Fruit fly (Drosophila melanogaster) Kc167 (cell line): Measurements from ENCODE around the gene RhoBTB.

Experiments
- Myc ChIP-seq: fragments of >200 bp; optimal IDR thresholded peaks from 2 replicates; lab custom pipeline; 2017; ENCODE audit warnings: missing external identifiers
- Sin3A ChIP-seq: fragments of >200 bp; optimal IDR thresholded peaks from 2 replicates; lab custom pipeline; 2018; ENCODE audit warnings: missing external identifiers
- h ChIP-seq: fragments of >200 bp; optimal IDR thresholded peaks from 3 replicates; lab custom pipeline; 2018; ENCODE audit warnings: missing external identifiers
- insv ChIP-seq: fragments of >200 bp; optimal IDR thresholded peaks from 3 replicates; lab custom pipeline; 2018; ENCODE audit warnings: missing external identifiers
- psq ChIP-seq: fragments of >200 bp; optimal IDR thresholded peaks from 2 replicates; lab custom pipeline; 2017; ENCODE audit warnings: missing external identifiers
- ttk ChIP-seq: sonication (Bioruptor generic); optimal IDR thresholded peaks from 2 replicates; lab custom pipeline; 2017; ENCODE audit warnings: missing external identifiers

The RhoBTB gene

DNA sequence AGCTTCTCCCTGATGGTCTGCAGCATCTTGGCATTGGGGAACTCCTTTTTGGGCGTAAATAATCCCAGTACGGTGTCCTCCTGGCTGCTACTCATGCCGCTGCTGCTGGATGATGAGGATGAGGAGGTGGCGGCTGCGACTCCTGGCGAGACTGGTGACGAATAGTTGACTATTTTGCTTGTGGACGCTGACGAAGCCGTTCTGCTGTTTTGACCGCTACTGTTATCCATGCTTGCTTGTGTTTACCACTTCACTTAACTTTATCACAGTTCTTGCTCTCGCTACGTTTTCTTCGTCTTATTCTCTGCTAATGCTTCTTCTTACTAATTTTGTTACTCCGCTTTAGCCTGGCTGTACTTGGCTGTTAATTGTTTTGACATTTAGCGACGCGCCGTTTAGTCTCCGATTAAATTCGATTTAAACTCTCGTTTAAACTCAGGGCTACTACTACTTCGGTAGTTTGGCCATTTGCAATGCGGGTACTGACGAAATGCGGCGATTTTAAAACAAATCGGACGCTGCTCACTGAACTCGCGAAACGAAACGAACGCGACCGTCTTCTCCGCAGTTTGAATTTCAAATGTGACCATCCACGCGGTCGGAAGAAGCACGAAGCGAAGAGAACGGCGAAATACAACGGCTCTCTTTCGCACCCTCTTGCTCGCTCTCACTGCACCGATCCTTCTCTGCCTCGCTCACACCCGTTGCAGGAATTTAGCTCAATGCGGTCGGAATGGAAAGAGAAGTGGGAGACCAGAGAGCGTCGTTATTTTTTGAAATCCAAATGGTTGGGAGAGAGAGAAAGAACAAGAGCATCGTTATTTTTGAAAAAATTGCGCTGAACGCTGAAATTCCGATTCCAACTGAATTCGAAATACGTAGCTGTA, 25.2 kb downstream of the RhoBTB start, which contains the start of gene trbl:
Gene trbl (minus strand): TSS at position 584 of the 887 bp plus-strand sequence.
- TF ChIP-seq psq (lab: Kevin White, UChicago) = peak; percentile 89
- TF ChIP-seq insv = peak; percentile 92
- no peak for TF ChIP-seq h (lab: Kevin White, UChicago)

DNA sequence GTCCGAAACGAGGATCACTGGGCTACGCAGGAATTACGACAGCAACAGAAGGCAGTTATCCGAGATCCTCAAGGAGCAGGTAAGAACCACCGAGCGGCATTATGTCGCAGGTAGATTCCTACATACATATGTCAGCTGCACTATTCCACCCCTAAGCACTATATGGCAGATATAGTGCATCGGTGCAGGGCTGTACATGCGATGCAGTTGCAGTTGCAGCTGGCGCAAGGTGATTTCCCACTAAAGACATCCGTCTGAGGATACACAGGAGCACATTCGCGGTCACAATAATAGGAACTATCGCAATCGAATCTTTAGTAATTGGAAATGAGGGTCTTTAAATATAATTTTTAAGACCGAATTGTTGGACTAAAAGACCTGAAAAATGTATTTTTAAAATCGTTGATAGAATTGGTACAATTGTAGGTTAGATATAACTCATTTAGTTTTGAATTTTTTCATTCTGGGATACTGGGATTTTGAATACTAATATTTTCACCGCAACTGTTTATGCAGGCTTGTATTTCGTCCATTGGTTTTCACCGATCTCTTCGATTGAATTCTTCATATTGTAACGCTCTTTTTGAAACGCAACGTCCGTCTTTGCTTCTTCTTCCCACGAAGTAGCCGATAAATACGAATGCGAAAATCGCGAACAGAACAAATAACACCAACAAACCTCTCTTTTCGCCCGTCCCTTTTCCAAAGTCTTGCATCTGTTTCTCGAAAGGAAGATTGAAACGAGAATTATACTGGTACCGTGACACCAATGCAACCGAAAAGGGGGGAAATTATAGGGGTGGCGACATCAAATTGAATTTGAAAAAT, 26.8 kb downstream of the RhoBTB start:
- no peak for TF ChIP-seq ttk (lab: Kevin White, UChicago)
- TF ChIP-seq psq (lab: Kevin White, UChicago) = peak; percentile 83
- TF ChIP-seq Myc (lab: Kevin White, UChicago) = no peak
- TF ChIP-seq Sin3A (lab: Kevin White, UChicago) = no peak

DNA sequence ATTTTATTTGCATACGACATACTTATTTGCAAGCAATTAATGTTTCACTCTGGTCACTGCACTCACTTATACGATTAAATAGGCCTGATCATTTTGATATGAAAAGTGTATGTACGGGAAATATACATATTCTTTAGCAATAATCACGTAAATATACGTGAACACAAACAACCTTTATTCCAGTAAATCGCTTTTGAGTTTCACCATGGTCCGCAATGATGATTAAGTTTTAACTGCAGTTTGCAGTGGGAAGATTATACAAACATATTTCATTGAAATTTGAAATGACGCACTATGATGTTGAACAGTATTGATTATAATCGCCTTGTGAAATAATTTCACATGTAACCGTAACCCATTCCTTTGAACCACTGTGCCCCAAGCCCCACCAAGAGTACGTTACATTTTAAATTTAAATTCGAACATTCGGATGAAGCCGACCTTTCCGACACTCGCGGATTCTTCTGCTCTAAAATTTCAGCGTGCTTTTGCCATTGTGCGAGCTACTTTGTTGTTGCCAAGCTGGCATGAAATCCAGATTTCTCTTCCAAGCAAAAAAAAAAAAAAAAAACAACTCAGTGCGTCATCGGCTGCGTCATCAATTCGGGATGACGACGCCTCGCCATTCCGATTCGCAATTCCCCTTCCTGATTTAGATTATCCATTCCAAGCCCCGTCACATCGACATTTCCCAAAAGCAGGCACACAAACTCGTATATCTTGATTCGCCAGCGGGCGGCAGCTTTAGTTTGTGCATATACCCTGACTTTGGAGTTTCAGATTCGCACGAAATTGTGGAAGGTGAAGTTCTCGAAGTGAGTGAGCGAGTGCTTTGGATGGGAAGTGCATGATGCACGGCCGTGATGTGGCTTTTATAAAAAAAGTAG, 27.7 kb downstream of the RhoBTB start:
- TF ChIP-seq insv (no peak), Myc (lab: Kevin White, UChicago) (no peak), ttk (lab: Kevin White, UChicago) (no peak), h (lab: Kevin White, UChicago) (no peak), psq (lab: Kevin White, UChicago) (peak; percentile 45), Sin3A (lab: Kevin White, UChicago) (no peak)

DNA sequence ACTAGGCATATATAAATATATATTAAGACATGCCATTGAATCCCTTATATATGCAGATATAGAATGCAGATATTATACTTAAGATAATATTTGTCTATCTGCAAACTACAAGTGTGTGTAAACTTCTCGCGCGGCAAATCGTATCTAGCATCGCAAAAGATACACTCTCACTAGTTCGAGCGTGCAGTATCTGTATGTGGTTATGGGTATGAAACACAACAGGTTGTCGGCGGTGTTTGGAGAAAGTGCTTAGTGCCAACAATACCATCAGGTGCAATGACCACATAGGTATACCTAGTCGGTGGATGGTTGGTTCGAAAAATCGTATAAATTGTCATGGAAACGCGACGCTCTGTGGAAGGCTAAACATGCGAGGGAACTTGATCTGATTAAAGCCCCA, 28.5 kb downstream of the RhoBTB start:
- TF ChIP-seq h (lab: Kevin White, UChicago) (no peak), Sin3A (lab: Kevin White, UChicago) (no peak), Myc (lab: Kevin White, UChicago) (no peak), insv (no peak)

DNA sequence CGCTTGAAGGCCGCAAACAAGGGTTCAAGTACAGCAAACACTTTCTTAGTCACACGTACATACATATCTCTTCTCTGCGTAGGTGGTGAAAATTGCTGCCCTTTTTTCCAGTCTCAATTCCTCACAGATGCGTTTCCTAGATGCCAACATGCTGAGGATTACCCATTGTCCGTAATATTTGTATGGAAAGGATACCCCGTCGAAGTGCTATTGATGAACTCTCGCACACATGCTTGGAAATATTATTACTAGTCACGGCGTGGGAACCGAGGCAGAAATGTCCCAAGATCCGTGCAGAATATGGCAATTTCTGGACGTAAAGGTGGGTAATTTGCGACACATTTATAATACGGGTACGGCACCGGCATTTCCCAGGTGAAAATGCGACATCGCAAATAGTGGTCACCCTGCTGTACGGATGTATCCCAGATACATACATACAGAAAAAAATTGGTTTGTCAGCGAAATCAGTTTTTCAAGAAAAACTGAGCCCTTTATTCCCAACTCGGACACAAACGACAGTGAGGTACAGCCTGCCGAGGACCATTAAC, 29.4 kb downstream of the RhoBTB start:
- TF ChIP-seq insv = no peak

DNA sequence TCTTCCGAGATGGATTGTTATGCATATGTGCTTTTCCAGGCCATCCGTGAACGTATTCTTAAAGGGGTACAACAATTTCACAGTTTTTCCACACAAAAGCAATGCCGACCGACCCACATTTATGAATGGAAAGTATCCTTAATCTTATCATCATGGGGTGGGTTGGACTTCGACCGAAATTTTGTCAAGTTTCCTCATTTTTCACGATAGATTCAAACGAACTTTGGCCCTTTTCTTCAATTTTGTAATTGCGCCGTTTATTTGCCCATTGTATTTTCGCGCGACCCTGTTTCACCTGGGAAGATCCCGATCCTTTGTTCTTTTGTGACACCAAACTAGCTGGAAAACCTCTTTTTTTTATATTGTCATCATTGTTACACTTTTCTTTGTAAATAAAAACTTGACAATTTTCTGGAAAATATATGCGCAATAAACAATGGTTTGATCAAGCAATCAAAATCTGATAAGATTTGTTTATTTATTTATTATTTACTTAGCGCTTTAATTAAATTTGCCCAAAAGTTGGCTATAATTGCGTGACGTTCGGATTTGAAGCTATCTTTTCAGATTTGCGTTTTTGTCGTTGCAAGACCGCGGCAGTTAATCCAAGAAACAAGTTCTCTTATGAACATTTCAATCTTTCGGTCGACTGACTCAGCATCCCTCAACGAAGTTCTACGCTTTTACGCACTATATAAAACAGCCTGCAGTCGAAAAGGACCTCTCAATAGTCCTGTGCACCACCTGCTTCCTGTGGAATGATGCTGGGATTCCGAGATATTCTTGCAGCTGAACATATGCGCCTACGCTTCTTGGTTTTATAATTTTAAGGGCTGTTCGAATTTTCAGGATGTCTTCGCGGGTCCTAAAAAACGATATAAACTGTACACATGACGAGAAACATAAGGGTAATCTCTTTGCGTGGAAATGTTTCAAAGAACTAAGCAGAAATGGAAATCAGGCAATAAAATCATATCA, 30.2 kb downstream of the RhoBTB start:
- no peak for TF ChIP-seq Myc (lab: Kevin White, UChicago)
- no peak for TF ChIP-seq insv
- TF ChIP-seq psq (lab: Kevin White, UChicago) = no peak
- TF ChIP-seq Sin3A (lab: Kevin White, UChicago) = no peak
- no peak for TF ChIP-seq ttk (lab: Kevin White, UChicago)
- TF ChIP-seq h (lab: Kevin White, UChicago) = no peak

DNA sequence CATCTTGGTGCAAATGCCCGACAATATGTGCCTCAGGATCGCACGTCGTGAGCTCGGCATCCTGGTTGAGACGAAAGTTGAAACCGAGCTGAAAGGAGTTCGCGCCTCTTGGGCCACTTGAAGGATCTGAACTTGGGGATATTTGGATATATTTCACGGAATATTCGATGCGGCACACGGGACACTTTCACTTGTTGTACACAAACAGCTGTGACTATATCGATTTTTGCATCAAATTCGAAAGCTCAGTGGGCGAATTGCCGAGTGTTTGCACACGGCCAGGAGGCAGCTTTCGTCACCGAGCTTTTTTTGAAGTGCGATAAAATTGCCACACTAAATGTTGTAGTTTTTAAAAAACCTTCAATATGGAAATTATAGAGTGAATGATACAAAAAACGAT, 34.3 kb downstream of the RhoBTB start, which contains the start of gene CG13248:
Gene CG13248 (minus strand): TSS at position 222 of the 400 bp plus-strand sequence.
- TF ChIP-seq psq (lab: Kevin White, UChicago) (no peak), Myc (lab: Kevin White, UChicago) (no peak), insv (no peak), h (lab: Kevin White, UChicago) (no peak), Sin3A (lab: Kevin White, UChicago) (no peak), ttk (lab: Kevin White, UChicago) (no peak)

DNA sequence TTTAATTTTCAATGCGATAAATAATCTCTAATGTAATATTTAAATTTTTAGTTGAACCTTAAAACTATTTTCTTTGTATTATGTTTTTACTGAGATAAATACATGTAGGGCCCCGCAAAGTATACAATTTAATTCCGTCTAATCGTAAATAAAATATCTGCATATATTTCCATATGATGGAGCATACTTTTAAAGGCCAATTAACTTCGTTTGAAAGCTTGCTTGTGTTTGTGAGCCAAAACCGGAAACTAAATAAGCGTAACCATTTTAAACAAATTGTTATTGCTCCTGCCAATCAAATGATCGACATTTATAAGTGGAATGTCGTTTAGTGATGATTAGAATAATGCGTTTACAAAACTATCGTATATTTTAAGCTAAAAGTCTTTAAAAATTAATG, 34.7 kb downstream of the RhoBTB start:
- TF ChIP-seq Myc (lab: Kevin White, UChicago) = no peak
- no peak for TF ChIP-seq ttk (lab: Kevin White, UChicago)
- no peak for TF ChIP-seq Sin3A (lab: Kevin White, UChicago)
- TF ChIP-seq insv = no peak
- TF ChIP-seq psq (lab: Kevin White, UChicago) = no peak
- no peak for TF ChIP-seq h (lab: Kevin White, UChicago)

DNA sequence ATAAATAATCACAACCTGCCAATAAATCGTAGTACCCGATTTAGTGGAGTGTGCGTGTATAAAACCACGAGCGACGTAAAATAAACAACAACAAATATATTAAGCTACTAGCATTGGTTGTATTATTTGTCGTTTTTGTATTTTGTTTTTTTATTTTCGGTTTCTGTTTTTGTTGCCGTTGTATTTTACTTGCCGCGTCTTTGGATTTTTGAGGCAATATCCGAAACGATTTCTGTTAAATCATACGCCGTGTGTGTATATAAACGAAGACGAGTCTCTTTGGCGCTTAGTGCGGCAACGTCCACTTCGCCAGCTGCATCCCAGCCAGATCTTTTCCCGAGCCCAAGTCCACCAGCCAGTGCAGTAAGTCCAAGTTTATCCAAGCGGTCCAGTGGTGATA, 37.3 kb downstream of the RhoBTB start, which contains the start of gene zye:
Gene zye (plus strand): TSS at position 301 of the 400 bp plus-strand sequence.
- TF ChIP-seq h (lab: Kevin White, UChicago) (no peak), Myc (lab: Kevin White, UChicago) (no peak), insv (no peak), ttk (lab: Kevin White, UChicago) (no peak), psq (lab: Kevin White, UChicago) (no peak), Sin3A (lab: Kevin White, UChicago) (no peak)

DNA sequence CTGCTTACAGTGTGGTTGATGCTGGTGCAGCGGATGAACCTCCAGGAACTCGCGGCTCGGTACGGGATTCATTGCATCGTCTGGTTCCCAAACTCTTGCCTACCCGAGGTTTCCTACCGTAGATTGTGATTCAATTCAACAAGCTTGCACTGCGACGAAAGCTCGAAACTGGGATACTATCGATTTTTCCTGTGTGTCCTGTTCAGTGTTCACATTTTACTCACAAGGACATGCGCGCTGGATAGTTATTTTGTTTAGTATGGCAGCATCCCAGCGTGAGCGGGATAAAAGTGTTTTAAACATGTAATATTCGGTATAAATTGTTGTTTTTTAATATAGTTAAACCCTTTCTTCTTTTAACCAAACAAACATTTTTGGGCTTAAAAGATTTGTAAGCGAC, 49.8 kb downstream of the RhoBTB start, which contains the start of gene CG5282:
Gene CG5282 (minus strand): TSS at position 184 of the 400 bp plus-strand sequence.
- no peak for TF ChIP-seq ttk (lab: Kevin White, UChicago)
- TF ChIP-seq Myc (lab: Kevin White, UChicago) = no peak
- TF ChIP-seq Sin3A (lab: Kevin White, UChicago) = no peak
- TF ChIP-seq h (lab: Kevin White, UChicago) = no peak
- no peak for TF ChIP-seq insv
- no peak for TF ChIP-seq psq (lab: Kevin White, UChicago)
